Worm (Caenorhabditis elegans) whole organism, L4/young adult: ENCODE results near the gene tofu-6.

Experiments used
- dao-5 ChIP-seq: sonication (generic microtip); optimal IDR thresholded peaks from 2 replicates; lab custom pipeline; 2016; ENCODE audit warnings: missing genotype, missing genetic modification characterization, moderate library complexity, missing compliant biosample characterization
- him-1 ChIP-seq: sonication (generic microtip); optimal IDR thresholded peaks from 2 replicates; lab custom pipeline; 2016; ENCODE audit warnings: missing genotype, missing genetic modification reagents, missing genetic modification characterization, missing compliant biosample characterization

DNA sequence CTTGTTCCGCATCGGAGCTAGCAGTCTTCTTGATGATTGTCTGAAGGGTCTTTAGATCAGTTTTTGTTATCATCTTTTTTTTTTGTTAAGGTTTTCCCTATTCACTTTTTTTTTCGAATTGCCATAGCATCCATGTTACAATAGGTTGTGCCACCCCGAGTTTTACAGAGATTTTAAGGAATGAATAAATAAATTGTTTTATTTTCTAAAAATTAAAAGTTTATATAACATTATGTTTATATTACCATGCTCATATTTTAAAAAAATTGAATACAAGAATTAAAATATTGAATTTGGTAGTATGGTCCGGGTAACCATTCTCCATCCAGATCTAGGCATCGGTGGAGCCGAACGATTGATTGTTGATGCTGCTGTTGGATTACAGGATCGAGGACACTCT is 46.1 kb upstream of the tofu-6 start, which contains the start of gene algn-2:
- TF ChIP-seq dao-5, result no peak
- no peak for TF ChIP-seq him-1 (tag; lab: Kevin White, UChicago)
